Fruit fly (Drosophila melanogaster) whole organism, embryonic: Measurements from ENCODE around the gene Eig71Ek.

Experiments used
- Ada2b ChIP-seq: fragments of 200-800 bp; sonication (Bioruptor generic); IDR thresholded peaks from 2 replicates; pipeline ENCODE4 v1.3.6; 2022; ENCODE audit warnings: missing biosample characterization, missing genetic modification characterization
- Asciz ChIP-seq: fragments of 200-800 bp; sonication (Bioruptor generic); optimal IDR thresholded peaks from 2 replicates; lab custom pipeline; 2017; ENCODE audit warnings: missing biosample characterization, mild to moderate bottlenecking, missing genetic modification characterization, missing genetic modification reagents
- B-H2 ChIP-seq: fragments of 200-800 bp; sonication (Bioruptor generic); optimal IDR thresholded peaks from 2 replicates; lab custom pipeline; 2018; ENCODE audit warnings: missing biosample characterization, mild to moderate bottlenecking, missing genetic modification characterization
- Blimp-1 ChIP-seq: fragments of 200-800 bp; sonication (Bioruptor generic); optimal IDR thresholded peaks from 3 replicates; lab custom pipeline; 2018; ENCODE audit warnings: missing biosample characterization, missing genetic modification characterization, mild to moderate bottlenecking, moderate library complexity, missing genetic modification reagents
- CG10543 ChIP-seq: fragments of 200-800 bp; sonication (Bioruptor generic); optimal IDR thresholded peaks from 3 replicates; lab custom pipeline; 2017; ENCODE audit warnings: missing biosample characterization, mild to moderate bottlenecking, missing genetic modification characterization, moderate library complexity
- CG11456 ChIP-seq: fragments of 200-800 bp; sonication (Bioruptor generic); IDR thresholded peaks from 3 replicates; pipeline ENCODE4 v1.3.6; 2022; ENCODE audit warnings: missing biosample characterization, missing genetic modification characterization
- CG12155 ChIP-seq: fragments of 200-800 bp; sonication (Bioruptor generic); optimal IDR thresholded peaks from 3 replicates; lab custom pipeline; 2016; ENCODE audit warnings: missing biosample characterization, missing genetic modification characterization
- CG12299 ChIP-seq: fragments of 200-800 bp; sonication (Bioruptor generic); optimal IDR thresholded peaks from 2 replicates; lab custom pipeline; 2018; ENCODE audit warnings: missing biosample characterization, mild to moderate bottlenecking, missing genetic modification characterization
- CG14014 ChIP-seq: fragments of 200-800 bp; sonication (Bioruptor generic); IDR thresholded peaks from 2 replicates; pipeline ENCODE4 v1.3.6; 2022; ENCODE audit warnings: missing biosample characterization, missing genetic modification characterization
- CG17361 ChIP-seq: fragments of 200-800 bp; sonication (Bioruptor generic); IDR thresholded peaks from 3 replicates; pipeline ENCODE4 v1.3.6; 2022; ENCODE audit warnings: missing biosample characterization, missing genetic modification characterization
- CG2202 ChIP-seq: fragments of 200-800 bp; sonication (Bioruptor generic); optimal IDR thresholded peaks from 2 replicates; lab custom pipeline; 2018; ENCODE audit warnings: missing biosample characterization, mild to moderate bottlenecking, missing genetic modification characterization
- CG32767 ChIP-seq: fragments of 200-800 bp; sonication (Bioruptor generic); IDR thresholded peaks from 2 replicates; pipeline ENCODE4 v1.3.6; 2022; ENCODE audit warnings: missing biosample characterization, missing genetic modification characterization
- CG34422 ChIP-seq: fragments of 200-800 bp; sonication (Bioruptor generic); IDR thresholded peaks from 3 replicates; pipeline ENCODE4 v1.3.6; 2022; ENCODE audit warnings: missing biosample characterization, missing genetic modification characterization
- CG3995 ChIP-seq: fragments of 200-800 bp; sonication (Bioruptor generic); optimal IDR thresholded peaks from 3 replicates; lab custom pipeline; 2016; ENCODE audit warnings: missing biosample characterization, missing genetic modification characterization
- CG43689 ChIP-seq: fragments of 200-800 bp; sonication (Bioruptor generic); IDR thresholded peaks from 2 replicates; pipeline ENCODE4 v1.3.6; 2022; ENCODE audit warnings: missing biosample characterization, missing genetic modification characterization
- CG6683 ChIP-seq: fragments of 200-800 bp; sonication (Bioruptor generic); optimal IDR thresholded peaks from 2 replicates; lab custom pipeline; 2017; ENCODE audit warnings: missing biosample characterization, mild to moderate bottlenecking, missing genetic modification characterization, missing genetic modification reagents
- CG7357 ChIP-seq: fragments of 200-800 bp; sonication (Bioruptor generic); IDR thresholded peaks from 3 replicates; pipeline ENCODE4 v1.3.6; 2022; ENCODE audit warnings: missing biosample characterization, missing genetic modification characterization
- CG8924 ChIP-seq: fragments of 200-800 bp; optimal IDR thresholded peaks from 3 replicates; lab custom pipeline; 2019; ENCODE audit warnings: missing biosample characterization, mild to moderate bottlenecking, missing genetic modification characterization, moderate library complexity
- CTCF ChIP-seq: fragments of 200-800 bp; sonication (Bioruptor generic); optimal IDR thresholded peaks from 2 replicates; lab custom pipeline; 2017; ENCODE audit warnings: missing biosample characterization, mild to moderate bottlenecking, missing genetic modification characterization, moderate library complexity
- Chrac-16 ChIP-seq: fragments of 200-800 bp; sonication (Bioruptor generic); optimal IDR thresholded peaks from 3 replicates; lab custom pipeline; 2016; ENCODE audit warnings: missing biosample characterization, missing genetic modification characterization
- Dbx ChIP-seq: fragments of 200-800 bp; sonication (Bioruptor generic); IDR thresholded peaks from 3 replicates; pipeline ENCODE4 v1.3.6; 2022; ENCODE audit warnings: missing biosample characterization, missing genetic modification characterization
- Deaf1 ChIP-seq: fragments of 200-800 bp; optimal IDR thresholded peaks from 3 replicates; lab custom pipeline; 2019; ENCODE audit warnings: missing biosample characterization, mild to moderate bottlenecking, missing genetic modification characterization, moderate library complexity
- Dp ChIP-seq: fragments of 200-800 bp; sonication (Bioruptor generic); optimal IDR thresholded peaks from 2 replicates; lab custom pipeline; 2018; ENCODE audit warnings: missing biosample characterization, mild to moderate bottlenecking, missing genetic modification characterization, moderate library complexity
- HHEX ChIP-seq: fragments of 200-800 bp; sonication (Bioruptor generic); optimal IDR thresholded peaks from 3 replicates; lab custom pipeline; 2017; ENCODE audit warnings: missing biosample characterization, mild to moderate bottlenecking, missing genetic modification characterization, missing genetic modification reagents
- Hand ChIP-seq: fragments of 200-800 bp; sonication (Bioruptor generic); optimal IDR thresholded peaks from 2 replicates; lab custom pipeline; 2017; ENCODE audit warnings: mild to moderate bottlenecking, missing biosample characterization, missing genetic modification reagents, missing genetic modification characterization
- Hr51 ChIP-seq, 2 experiments: fragments of 200-800 bp; sonication (Bioruptor generic); optimal IDR thresholded peaks; 2 replicates in 1 of 2; 3 replicates in 1 of 2; lab custom pipeline; 2016 to 2018; ENCODE audit warnings: missing biosample characterization in 2 of 2, missing genetic modification characterization in 2 of 2, mild to moderate bottlenecking in 1 of 2, moderate library complexity in 1 of 2
- Lim3 ChIP-seq: fragments of 200-800 bp; sonication (Bioruptor generic); IDR thresholded peaks from 2 replicates; pipeline ENCODE4 v1.3.6; 2022; ENCODE audit warnings: missing biosample characterization, missing genetic modification characterization
- Oaz ChIP-seq: fragments of 200-800 bp; sonication (Bioruptor generic); IDR thresholded peaks from 2 replicates; pipeline ENCODE4 v1.3.6; 2022; ENCODE audit warnings: missing biosample characterization, missing genetic modification characterization
- Scr ChIP-seq: fragments of 200-800 bp; sonication (Bioruptor generic); IDR thresholded peaks from 2 replicates; pipeline ENCODE4 v1.3.6; 2022; ENCODE audit warnings: missing biosample characterization, missing genetic modification characterization; ENCODE audit not compliant: partially characterized antibody
- Tbp ChIP-seq: fragments of >200 bp; optimal IDR thresholded peaks from 2 replicates; lab custom pipeline; 2018; ENCODE audit warnings: missing biosample characterization, missing genetic modification characterization
- Vsx1 ChIP-seq: fragments of 200-800 bp; sonication (Bioruptor generic); optimal IDR thresholded peaks from 2 replicates; lab custom pipeline; 2017; ENCODE audit warnings: missing biosample characterization, mild to moderate bottlenecking, missing genetic modification characterization, missing genetic modification reagents
- ab ChIP-seq: fragments of 200-800 bp; sonication (Bioruptor generic); optimal IDR thresholded peaks from 2 replicates; lab custom pipeline; 2016; ENCODE audit warnings: missing biosample characterization, missing genetic modification characterization
- ac ChIP-seq: fragments of 200-800 bp; sonication (Bioruptor generic); optimal IDR thresholded peaks from 3 replicates; lab custom pipeline; 2017; ENCODE audit warnings: missing biosample characterization, mild to moderate bottlenecking, missing genetic modification characterization
- ara ChIP-seq: fragments of 200-800 bp; sonication (Bioruptor generic); IDR thresholded peaks from 2 replicates; pipeline ENCODE4 v1.3.6; 2022; ENCODE audit warnings: missing biosample characterization, missing genetic modification characterization
- bbx ChIP-seq: fragments of 200-800 bp; sonication (Bioruptor generic); IDR thresholded peaks from 2 replicates; pipeline ENCODE4 v1.3.6; 2022; ENCODE audit warnings: missing biosample characterization, missing genetic modification characterization; ENCODE audit not compliant: partially characterized antibody
- en ChIP-seq: fragments of 200-800 bp; sonication (Bioruptor generic); optimal IDR thresholded peaks from 2 replicates; lab custom pipeline; 2016; ENCODE audit warnings: missing biosample characterization, missing genetic modification characterization
- fu2 ChIP-seq: fragments of 200-800 bp; sonication (Bioruptor generic); optimal IDR thresholded peaks from 2 replicates; lab custom pipeline; 2016; ENCODE audit warnings: missing biosample characterization, missing genetic modification characterization
- gsb-n ChIP-seq: fragments of 200-800 bp; sonication (Bioruptor generic); optimal IDR thresholded peaks from 3 replicates; lab custom pipeline; 2018; ENCODE audit warnings: missing biosample characterization, mild to moderate bottlenecking, missing genetic modification characterization
- h ChIP-seq: fragments of >200 bp; optimal IDR thresholded peaks from 2 replicates; lab custom pipeline; 2017
- hb ChIP-seq: fragments of 200-800 bp; sonication (Bioruptor generic); IDR thresholded peaks from 3 replicates; pipeline ENCODE4 v1.3.6; 2022; ENCODE audit warnings: missing biosample characterization, missing genetic modification characterization; ENCODE audit not compliant: partially characterized antibody
- insv ChIP-seq, 2 experiments: fragments of 200-800 bp; sonication (Bioruptor generic); optimal IDR thresholded peaks; 3 replicates each; lab custom pipeline; 2016 to 2018; ENCODE audit warnings: missing biosample characterization in 2 of 2, missing genetic modification characterization in 2 of 2
- jumu ChIP-seq: fragments of 200-800 bp; sonication (Bioruptor generic); optimal IDR thresholded peaks from 3 replicates; lab custom pipeline; 2016; ENCODE audit warnings: missing biosample characterization, missing genetic modification characterization
- oc ChIP-seq: fragments of 200-800 bp; sonication (Bioruptor generic); optimal IDR thresholded peaks from 2 replicates; lab custom pipeline; 2018; ENCODE audit warnings: missing biosample characterization, mild to moderate bottlenecking, missing genetic modification characterization, moderate library complexity
- odd ChIP-seq: fragments of 200-800 bp; sonication (Bioruptor generic); optimal IDR thresholded peaks from 2 replicates; lab custom pipeline; 2017; ENCODE audit warnings: missing biosample characterization, mild to moderate bottlenecking, missing genetic modification characterization
- shn ChIP-seq: fragments of 200-800 bp; sonication (Bioruptor generic); optimal IDR thresholded peaks from 3 replicates; lab custom pipeline; 2016; ENCODE audit warnings: missing biosample characterization, missing genetic modification characterization
- sqz ChIP-seq: fragments of 200-800 bp; sonication (Bioruptor generic); optimal IDR thresholded peaks from 3 replicates; lab custom pipeline; 2018; ENCODE audit warnings: missing biosample characterization, mild to moderate bottlenecking, missing genetic modification characterization
- twi ChIP-seq: fragments of 200-800 bp; optimal IDR thresholded peaks from 2 replicates; lab custom pipeline; 2019; ENCODE audit warnings: missing biosample characterization, mild to moderate bottlenecking, missing genetic modification characterization, moderate library complexity
- vvl ChIP-seq: fragments of 200-800 bp; sonication (Bioruptor generic); IDR thresholded peaks from 2 replicates; pipeline ENCODE4 v1.3.6; 2022; ENCODE audit warnings: missing biosample characterization, missing genetic modification characterization
- wdn ChIP-seq: fragments of 200-800 bp; sonication (Bioruptor generic); IDR thresholded peaks from 2 replicates; pipeline ENCODE4 v1.3.6; 2022; ENCODE audit warnings: missing biosample characterization, missing genetic modification characterization
- zen2 ChIP-seq: fragments of 200-800 bp; sonication (Bioruptor generic); IDR thresholded peaks from 3 replicates; pipeline ENCODE4 v1.3.6; 2022; ENCODE audit warnings: missing biosample characterization, missing genetic modification characterization; ENCODE audit not compliant: partially characterized antibody
- zfh2 ChIP-seq: fragments of 200-800 bp; sonication (Bioruptor generic); optimal IDR thresholded peaks from 2 replicates; lab custom pipeline; 2016; ENCODE audit warnings: missing biosample characterization, missing genetic modification characterization

Eig71Ek gene

dm6 chr3L:15619626-15620247 is 41.3 kb upstream of the Eig71Ek start, which contains the start of gene Phs (continued):
- peak; percentile 96 for TF ChIP-seq gsb-n (tag; lab: Kevin White, UChicago)
- peak; percentile 51 for TF ChIP-seq CG2202 (tag; lab: Kevin White, UChicago)
- TF ChIP-seq CG34422 (GFP tag; lab: Robert Waterston, UW) = peak; percentile 74; the same call in 1 of the 3 replicates
- peak; percentile 93 for TF ChIP-seq Dbx
- TF ChIP-seq Hr51 (GFP tag; optimal IDR thresholded peaks at IDR 0.05; lab: Kevin White, UChicago) = peak; percentile 4 to 91
- peak; percentile 50; the same call in 1 of the 3 replicates for TF ChIP-seq CG17361
- peak; percentile 74 for TF ChIP-seq ara (GFP tag; lab: Robert Waterston, UW)
- peak; percentile 15 for TF ChIP-seq Vsx1 (GFP tag; lab: Kevin White, UChicago)
- peak; percentile 98 for TF ChIP-seq Dp
- TF ChIP-seq Ada2b (GFP tag; lab: Robert Waterston, UW) = no peak
- no peak for TF ChIP-seq hb (GFP tag; lab: Robert Waterston, UW)
- TF ChIP-seq insv (GFP tag; optimal IDR thresholded peaks at IDR 0.05; lab: Kevin White, UChicago) = peak in 1 of 2 experiments; percentile 30
- TF ChIP-seq Tbp = no peak
- peak; percentile 44 for TF ChIP-seq CG3995
- TF ChIP-seq Deaf1 (tag; lab: Kevin White, UChicago) = peak; percentile 24
- TF ChIP-seq CTCF = peak; percentile 11
- TF ChIP-seq CG7357 (GFP tag; lab: Robert Waterston, UW) = 0 out of 3 replicates have a peak, but pooled peaks have one; percentile 33
- TF ChIP-seq CG10543 (GFP tag; lab: Kevin White, UChicago) = peak; percentile 69
- TF ChIP-seq Asciz = peak; percentile 47
- peak; percentile 46 for TF ChIP-seq ab (GFP tag; lab: Kevin White, UChicago)
- peak; percentile 92 for TF ChIP-seq B-H2 (GFP tag; lab: Kevin White, UChicago)
- no peak for TF ChIP-seq Oaz (GFP tag; lab: Robert Waterston, UW)
- TF ChIP-seq Lim3 = no peak
- TF ChIP-seq twi = peak; percentile 48
- TF ChIP-seq CG6683 (GFP tag; lab: Kevin White, UChicago) = peak; percentile 41
- peak; percentile 38 for TF ChIP-seq sqz (GFP tag; lab: Kevin White, UChicago)
- TF ChIP-seq zfh2 (GFP tag; lab: Kevin White, UChicago) = peak; percentile 94
- peak; percentile 69 for TF ChIP-seq CG14014 (GFP tag; lab: Robert Waterston, UW)
- TF ChIP-seq CG43689 (GFP tag; lab: Robert Waterston, UW) = no peak
- peak; percentile 90 for TF ChIP-seq jumu (GFP tag; lab: Kevin White, UChicago)
- TF ChIP-seq Chrac-16 = peak; percentile 84
- TF ChIP-seq oc = peak; percentile 23
- peak; percentile 65 for TF ChIP-seq en (GFP tag; lab: Kevin White, UChicago)
- TF ChIP-seq CG12155 = peak; percentile 88
- no peak for TF ChIP-seq h (lab: Kevin White, UChicago)
- no peak for TF ChIP-seq CG32767 (GFP tag; lab: Robert Waterston, UW)
- TF ChIP-seq ac (GFP tag; lab: Kevin White, UChicago) = peak; percentile 36
- peak; percentile 76 for TF ChIP-seq wdn (GFP tag; lab: Robert Waterston, UW)
- peak; percentile 88 for TF ChIP-seq vvl
- TF ChIP-seq CG12299 = no peak
- no peak for TF ChIP-seq odd (GFP tag; lab: Kevin White, UChicago)
- no peak for TF ChIP-seq zen2 (GFP tag; lab: Robert Waterston, UW)
- peak; percentile 69 for TF ChIP-seq bbx
- peak; percentile 38 for TF ChIP-seq CG8924 (tag; lab: Kevin White, UChicago)
- peak; percentile 49 for TF ChIP-seq Blimp-1
- TF ChIP-seq CG11456 (GFP tag; lab: Robert Waterston, UW) = peak; percentile 90
- TF ChIP-seq Hand (GFP tag; lab: Kevin White, UChicago) = no peak
- peak; percentile 93 for TF ChIP-seq shn (GFP tag; lab: Kevin White, UChicago)
- TF ChIP-seq fu2 (GFP tag; lab: Kevin White, UChicago) = peak; percentile 84
- peak; percentile 76 for TF ChIP-seq HHEX (GFP tag; lab: Kevin White, UChicago)
- TF ChIP-seq Scr (GFP tag; lab: Robert Waterston, UW) = peak; percentile 48
